Worm (Caenorhabditis elegans): ENCODE measurements around the gene ZK1307.8.

ZK1307.8 gene

ce11 chrII:9646122-9646555, 21.7 kb downstream of the ZK1307.8 start:
- TF ChIP-seq ztf-23 (GFP tag; IDR thresholded peaks at IDR 0.05) (peak; percentile 62; the same call in 1 of the 2 replicates), ref-1 (GFP tag; conservative IDR thresholded peaks at IDR 0.05) (no peak), flt-1 (GFP tag; IDR thresholded peaks at IDR 0.05) (peak; percentile 67; the same call in 1 of the 2 replicates), tab-1 (GFP tag; IDR thresholded peaks at IDR 0.05) (0 out of 2 replicates have a peak, but pooled peaks have one; percentile 53), med-1 (GFP tag; optimal IDR thresholded peaks at IDR 0.05; ENCODE audit: insufficient read depth) (no peak), T22C8.4 (GFP tag; IDR thresholded peaks at IDR 0.05) (peak; percentile 82), klf-2 (GFP tag; conservative IDR thresholded peaks at IDR 0.05) (no peak), cog-1 (tag; optimal IDR thresholded peaks at IDR 0.05) (peak; percentile 65), ztf-29 (GFP tag; IDR thresholded peaks at IDR 0.05) (no peak)

ce11 chrII:9646928-9647838, 22.8 kb downstream of the ZK1307.8 start, which contains the start of gene sqv-8:
sqv-8 (plus strand) TSS chrII:9646978.
- TF ChIP-seq tab-1 (GFP tag; IDR thresholded peaks at IDR 0.05) (no peak), T22C8.4 (GFP tag; IDR thresholded peaks at IDR 0.05) (peak; percentile 35; the same call in 1 of the 2 replicates)

- TF ChIP-seq T22C8.4 (GFP tag; IDR thresholded peaks at IDR 0.05) (no peak), tab-1 (GFP tag; IDR thresholded peaks at IDR 0.05) (no peak), klf-2 (GFP tag; conservative IDR thresholded peaks at IDR 0.05) (no peak), ztf-23 (GFP tag; IDR thresholded peaks at IDR 0.05) (no peak), ztf-29 (GFP tag; IDR thresholded peaks at IDR 0.05) (no peak), flt-1 (GFP tag; IDR thresholded peaks at IDR 0.05) (no peak), ref-1 (GFP tag; conservative IDR thresholded peaks at IDR 0.05) (no peak), med-1 (GFP tag; optimal IDR thresholded peaks at IDR 0.05; ENCODE audit: insufficient read depth) (no peak), cog-1 (tag; optimal IDR thresholded peaks at IDR 0.05) (no peak)
Measured at ce11 chrII:9649191-9649590, 24.8 kb downstream of the ZK1307.8 start, which contains the start of gene ZK1307.9. ZK1307.9 (plus strand) TSS chrII:9649491.

ce11 chrII:9651700-9652099, 27.3 kb downstream of the ZK1307.8 start, which contains the start of gene ZK1307.4:
ZK1307.4 (minus strand) TSS chrII:9651800.
- TF ChIP-seq ref-1 (GFP tag; conservative IDR thresholded peaks at IDR 0.05) (no peak), ztf-29 (GFP tag; IDR thresholded peaks at IDR 0.05) (no peak), med-1 (GFP tag; optimal IDR thresholded peaks at IDR 0.05; ENCODE audit: insufficient read depth) (no peak), flt-1 (GFP tag; IDR thresholded peaks at IDR 0.05) (no peak), T22C8.4 (GFP tag; IDR thresholded peaks at IDR 0.05) (no peak), ztf-23 (GFP tag; IDR thresholded peaks at IDR 0.05) (no peak), cog-1 (tag; optimal IDR thresholded peaks at IDR 0.05) (no peak), klf-2 (GFP tag; conservative IDR thresholded peaks at IDR 0.05) (no peak), tab-1 (GFP tag; IDR thresholded peaks at IDR 0.05) (no peak)

ce11 chrII:9652919-9653318, 28.5 kb downstream of the ZK1307.8 start, which contains the start of gene ZK1307.3:
ZK1307.3 (minus strand) TSS chrII:9653019.
- TF ChIP-seq T22C8.4 (GFP tag; IDR thresholded peaks at IDR 0.05) (no peak), tab-1 (GFP tag; IDR thresholded peaks at IDR 0.05) (no peak), med-1 (GFP tag; optimal IDR thresholded peaks at IDR 0.05; ENCODE audit: insufficient read depth) (no peak), cog-1 (tag; optimal IDR thresholded peaks at IDR 0.05) (no peak), klf-2 (GFP tag; conservative IDR thresholded peaks at IDR 0.05) (no peak), ref-1 (GFP tag; conservative IDR thresholded peaks at IDR 0.05) (no peak), ztf-23 (GFP tag; IDR thresholded peaks at IDR 0.05) (no peak), flt-1 (GFP tag; IDR thresholded peaks at IDR 0.05) (no peak), ztf-29 (GFP tag; IDR thresholded peaks at IDR 0.05) (no peak)

- no peak for TF ChIP-seq klf-2 (GFP tag; conservative IDR thresholded peaks at IDR 0.05)
- no peak for TF ChIP-seq med-1 (GFP tag; optimal IDR thresholded peaks at IDR 0.05; ENCODE audit: insufficient read depth)
- no peak for TF ChIP-seq ztf-23 (GFP tag; IDR thresholded peaks at IDR 0.05)
- TF ChIP-seq ztf-29 (GFP tag; IDR thresholded peaks at IDR 0.05), result no peak
Measured at ce11 chrII:9653679-9654078, 29.3 kb downstream of the ZK1307.8 start, which contains the start of gene ZK1307.2. ZK1307.2 (minus strand) TSS chrII:9653952.

ce11 chrII:9655530-9656139, 31.2 kb downstream of the ZK1307.8 start, which contains the start of gene ZK1307.1:
ZK1307.1 (minus strand) TSS chrII:9655580.
- TF ChIP-seq ref-1 (GFP tag; conservative IDR thresholded peaks at IDR 0.05) (no peak), ztf-29 (GFP tag; IDR thresholded peaks at IDR 0.05) (no peak), klf-2 (GFP tag; conservative IDR thresholded peaks at IDR 0.05) (no peak), med-1 (GFP tag; optimal IDR thresholded peaks at IDR 0.05; ENCODE audit: insufficient read depth) (no peak), flt-1 (GFP tag; IDR thresholded peaks at IDR 0.05) (no peak)

- TF ChIP-seq T22C8.4 (GFP tag; IDR thresholded peaks at IDR 0.05), result no peak
Measured at ce11 chrII:9656210-9656755, 31.9 kb downstream of the ZK1307.8 start, which contains the start of gene gstk-1. gstk-1 (plus strand) TSS chrII:9656705.

- no peak for TF ChIP-seq ztf-29 (GFP tag; IDR thresholded peaks at IDR 0.05)
- no peak for TF ChIP-seq klf-2 (GFP tag; conservative IDR thresholded peaks at IDR 0.05)
- TF ChIP-seq cog-1 (tag; optimal IDR thresholded peaks at IDR 0.05), result no peak
- no peak for TF ChIP-seq tab-1 (GFP tag; IDR thresholded peaks at IDR 0.05)
- TF ChIP-seq ref-1 (GFP tag; conservative IDR thresholded peaks at IDR 0.05), result no peak
- no peak for TF ChIP-seq ztf-23 (GFP tag; IDR thresholded peaks at IDR 0.05)
- TF ChIP-seq med-1 (GFP tag; optimal IDR thresholded peaks at IDR 0.05; ENCODE audit: insufficient read depth), result no peak
- TF ChIP-seq T22C8.4 (GFP tag; IDR thresholded peaks at IDR 0.05), result no peak
- TF ChIP-seq flt-1 (GFP tag; IDR thresholded peaks at IDR 0.05), result no peak
Measured at ce11 chrII:9658915-9659314, 34.5 kb downstream of the ZK1307.8 start, which contains the start of gene ZK1320.2. ZK1320.2 (minus strand) TSS chrII:9659002.
